Worm (Caenorhabditis elegans) whole organism, L3 larva: ENCODE data around the gene lev-9.

ENCODE experiments used
- R02D3.7 ChIP-seq: fragments of 150-350 bp; optimal IDR thresholded peaks from 2 replicates; lab custom pipeline; 2014; ENCODE audit warnings: missing biosample characterization, missing genetic modification characterization
- aly-2 ChIP-seq: fragments of 150-350 bp; optimal IDR thresholded peaks from 2 replicates; lab custom pipeline; 2014; ENCODE audit warnings: missing biosample characterization, missing genetic modification characterization
- ama-1 ChIP-seq: fragments of 150-350 bp; optimal IDR thresholded peaks from 2 replicates; lab custom pipeline; 2018
- ceh-16 ChIP-seq: sonication (generic microtip); optimal IDR thresholded peaks from 2 replicates; lab custom pipeline; 2017; ENCODE audit warnings: missing biosample characterization, missing genetic modification characterization
- ceh-28 ChIP-seq: fragments of 150-350 bp; optimal IDR thresholded peaks from 2 replicates; lab custom pipeline; 2014; ENCODE audit warnings: missing biosample characterization, missing genetic modification reagents, missing genetic modification characterization
- ceh-82 ChIP-seq: fragments of 150-350 bp; optimal IDR thresholded peaks from 2 replicates; lab custom pipeline; 2014; ENCODE audit warnings: missing biosample characterization, missing genetic modification characterization
- ceh-9 ChIP-seq: sonication (generic microtip); optimal IDR thresholded peaks from 2 replicates; lab custom pipeline; 2018; ENCODE audit warnings: missing biosample characterization, missing genetic modification characterization
- daf-12 ChIP-seq: fragments of 150-350 bp; optimal IDR thresholded peaks from 2 replicates; lab custom pipeline; 2014; ENCODE audit warnings: missing biosample characterization, missing genetic modification reagents, missing genetic modification characterization
- egl-5 ChIP-seq: fragments of 150-350 bp; optimal IDR thresholded peaks from 2 replicates; lab custom pipeline; 2017; ENCODE audit warnings: missing biosample characterization, missing genetic modification reagents, missing genetic modification characterization, inconsistent platforms
- elt-1 ChIP-seq: fragments of 150-350 bp; optimal IDR thresholded peaks from 2 replicates; lab custom pipeline; 2014; ENCODE audit warnings: missing biosample characterization, missing genetic modification characterization
- elt-2 ChIP-seq: sonication (generic microtip); optimal IDR thresholded peaks from 2 replicates; lab custom pipeline; 2016; ENCODE audit warnings: missing genetic modification reagents, mild to moderate bottlenecking, missing genetic modification characterization, missing compliant biosample characterization
- elt-3 ChIP-seq, 3 experiments: fragments of 150-350 bp in 1 of 3; sonication (generic microtip) in 2 of 3; optimal IDR thresholded peaks; 2 replicates in 2 of 3; 4 replicates in 1 of 3; lab custom pipeline; 2014 to 2017; ENCODE audit warnings: missing biosample characterization in 3 of 3, missing genetic modification characterization in 3 of 3
- fkh-10 ChIP-seq: sonication (generic microtip); optimal IDR thresholded peaks from 2 replicates; lab custom pipeline; 2017; ENCODE audit warnings: missing biosample characterization, missing genetic modification reagents, missing genetic modification characterization
- fkh-2 ChIP-seq: fragments of 150-350 bp; optimal IDR thresholded peaks from 2 replicates; lab custom pipeline; 2014; ENCODE audit warnings: missing biosample characterization, missing genetic modification reagents, missing genetic modification characterization
- fos-1 ChIP-seq: fragments of 150-350 bp; optimal IDR thresholded peaks from 2 replicates; lab custom pipeline; 2014; ENCODE audit warnings: missing biosample characterization, missing genetic modification characterization
- hmg-11 ChIP-seq: sonication (generic microtip); optimal IDR thresholded peaks from 2 replicates; lab custom pipeline; 2016; ENCODE audit warnings: missing genetic modification characterization, missing compliant biosample characterization
- lin-39 ChIP-seq: fragments of 150-350 bp; optimal IDR thresholded peaks from 2 replicates; lab custom pipeline; 2018; ENCODE audit warnings: missing biosample characterization, missing genetic modification reagents, missing genetic modification characterization
- lsy-12 ChIP-seq: sonication (generic microtip); optimal IDR thresholded peaks from 2 replicates; lab custom pipeline; 2016; ENCODE audit warnings: mild to moderate bottlenecking, missing genetic modification characterization, missing compliant biosample characterization
- mdl-1 ChIP-seq: fragments of 150-350 bp; optimal IDR thresholded peaks from 2 replicates; lab custom pipeline; 2014; ENCODE audit warnings: missing biosample characterization, missing genetic modification characterization
- mml-1 ChIP-seq: fragments of 150-350 bp; sonication (generic microtip); optimal IDR thresholded peaks from 3 replicates; lab custom pipeline; 2014; ENCODE audit warnings: missing biosample characterization, missing genetic modification characterization
- nfya-1 ChIP-seq: sonication (generic microtip); optimal IDR thresholded peaks from 2 replicates; lab custom pipeline; 2017; ENCODE audit warnings: missing genetic modification characterization, mild to moderate bottlenecking, missing compliant biosample characterization, antibody characterized with exemption, moderate library complexity; ENCODE audit not compliant: insufficient read depth
- nhr-12 ChIP-seq: fragments of 150-350 bp; optimal IDR thresholded peaks from 2 replicates; lab custom pipeline; 2014; ENCODE audit warnings: missing biosample characterization, missing genetic modification characterization
- nhr-23 ChIP-seq: fragments of 150-350 bp; optimal IDR thresholded peaks from 2 replicates; lab custom pipeline; 2014; ENCODE audit warnings: missing biosample characterization, missing genetic modification reagents, missing genetic modification characterization
- nhr-237 ChIP-seq: fragments of 150-350 bp; optimal IDR thresholded peaks from 2 replicates; lab custom pipeline; 2014; ENCODE audit warnings: missing biosample characterization, missing genetic modification characterization
- nhr-25 ChIP-seq: sonication (generic microtip); optimal IDR thresholded peaks from 2 replicates; lab custom pipeline; 2017; ENCODE audit warnings: missing biosample characterization, missing genetic modification characterization
- nhr-28 ChIP-seq: fragments of 150-350 bp; optimal IDR thresholded peaks from 2 replicates; lab custom pipeline; 2014; ENCODE audit warnings: missing biosample characterization, missing genetic modification characterization
- nhr-43 ChIP-seq: sonication (generic microtip); optimal IDR thresholded peaks from 2 replicates; lab custom pipeline; 2016; ENCODE audit warnings: mild to moderate bottlenecking, missing genetic modification characterization, missing compliant biosample characterization; ENCODE audit not compliant: poor library complexity, severe bottlenecking
- nhr-67 ChIP-seq: fragments of 150-350 bp; optimal IDR thresholded peaks from 2 replicates; lab custom pipeline; 2014; ENCODE audit warnings: missing biosample characterization, missing genetic modification characterization
- nhr-76 ChIP-seq: fragments of 150-350 bp; sonication (generic microtip); optimal IDR thresholded peaks from 5 replicates; lab custom pipeline; 2014; ENCODE audit warnings: missing biosample characterization, missing genetic modification characterization
- nhr-77 ChIP-seq: fragments of 150-350 bp; optimal IDR thresholded peaks from 2 replicates; lab custom pipeline; 2014; ENCODE audit warnings: missing biosample characterization, missing genetic modification characterization
- pha-4 ChIP-seq: fragments of 150-350 bp; optimal IDR thresholded peaks from 2 replicates; lab custom pipeline; 2014; ENCODE audit warnings: missing biosample characterization, missing genetic modification reagents, missing genetic modification characterization
- pqm-1 ChIP-seq: fragments of 150-350 bp; optimal IDR thresholded peaks from 2 replicates; lab custom pipeline; 2017; ENCODE audit warnings: missing biosample characterization, missing genetic modification characterization, inconsistent platforms
- sea-2 ChIP-seq: fragments of 150-350 bp; sonication (generic microtip); optimal IDR thresholded peaks from 4 replicates; lab custom pipeline; 2014; ENCODE audit warnings: missing biosample characterization, missing genetic modification reagents, missing genetic modification characterization
- skn-1 ChIP-seq: fragments of 150-350 bp; optimal IDR thresholded peaks from 2 replicates; lab custom pipeline; 2014; ENCODE audit warnings: missing biosample characterization, missing genetic modification characterization
- snpc-4 ChIP-seq: fragments of 150-350 bp; optimal IDR thresholded peaks from 2 replicates; lab custom pipeline; 2014; ENCODE audit warnings: missing biosample characterization, missing genetic modification characterization
- tbx-2 ChIP-seq: sonication (generic microtip); optimal IDR thresholded peaks from 2 replicates; lab custom pipeline; 2016; ENCODE audit warnings: mild to moderate bottlenecking, missing genetic modification characterization, missing compliant biosample characterization
- unc-39 ChIP-seq: sonication (generic microtip); optimal IDR thresholded peaks from 4 replicates; lab custom pipeline; 2017; ENCODE audit warnings: missing biosample characterization, missing genetic modification characterization
- zag-1 ChIP-seq: fragments of 150-350 bp; optimal IDR thresholded peaks from 2 replicates; lab custom pipeline; 2014; ENCODE audit warnings: missing biosample characterization, missing genetic modification characterization
- ztf-11 ChIP-seq: fragments of 150-350 bp; optimal IDR thresholded peaks from 2 replicates; lab custom pipeline; 2014; ENCODE audit warnings: missing biosample characterization, missing genetic modification characterization
- ztf-4 ChIP-seq: fragments of 150-350 bp; optimal IDR thresholded peaks from 2 replicates; lab custom pipeline; 2014; ENCODE audit warnings: missing biosample characterization, missing genetic modification characterization

Gene lev-9

DNA sequence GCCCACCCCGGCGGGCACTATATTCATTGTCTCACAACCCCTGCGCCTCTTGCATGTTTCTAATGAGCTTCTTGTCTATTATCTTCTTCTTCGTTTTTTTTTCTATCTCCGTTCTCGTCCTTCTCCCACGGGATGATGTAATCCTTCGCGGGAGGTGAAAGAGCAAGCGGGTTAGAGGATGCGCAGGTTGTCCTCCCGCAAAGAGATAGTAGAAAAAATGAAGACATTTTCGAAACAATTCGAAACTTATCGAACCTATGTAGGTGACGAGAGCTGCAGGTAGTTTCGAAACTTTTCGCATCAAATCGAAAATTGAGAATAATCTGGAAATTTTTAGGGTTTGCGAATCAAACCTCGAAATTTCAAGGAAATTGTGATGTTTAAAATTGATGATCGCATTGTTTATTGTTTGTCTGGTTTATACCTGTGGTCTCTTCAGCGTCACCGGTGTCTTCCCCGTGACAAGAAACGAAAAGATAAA lies 41.2 kb downstream of the lev-9 start (continued):
- TF ChIP-seq lin-39 (tag; lab: Kevin White, UChicago): no peak
- no peak for TF ChIP-seq nhr-28
- TF ChIP-seq, all 47 proteins: peak for 10

DNA sequence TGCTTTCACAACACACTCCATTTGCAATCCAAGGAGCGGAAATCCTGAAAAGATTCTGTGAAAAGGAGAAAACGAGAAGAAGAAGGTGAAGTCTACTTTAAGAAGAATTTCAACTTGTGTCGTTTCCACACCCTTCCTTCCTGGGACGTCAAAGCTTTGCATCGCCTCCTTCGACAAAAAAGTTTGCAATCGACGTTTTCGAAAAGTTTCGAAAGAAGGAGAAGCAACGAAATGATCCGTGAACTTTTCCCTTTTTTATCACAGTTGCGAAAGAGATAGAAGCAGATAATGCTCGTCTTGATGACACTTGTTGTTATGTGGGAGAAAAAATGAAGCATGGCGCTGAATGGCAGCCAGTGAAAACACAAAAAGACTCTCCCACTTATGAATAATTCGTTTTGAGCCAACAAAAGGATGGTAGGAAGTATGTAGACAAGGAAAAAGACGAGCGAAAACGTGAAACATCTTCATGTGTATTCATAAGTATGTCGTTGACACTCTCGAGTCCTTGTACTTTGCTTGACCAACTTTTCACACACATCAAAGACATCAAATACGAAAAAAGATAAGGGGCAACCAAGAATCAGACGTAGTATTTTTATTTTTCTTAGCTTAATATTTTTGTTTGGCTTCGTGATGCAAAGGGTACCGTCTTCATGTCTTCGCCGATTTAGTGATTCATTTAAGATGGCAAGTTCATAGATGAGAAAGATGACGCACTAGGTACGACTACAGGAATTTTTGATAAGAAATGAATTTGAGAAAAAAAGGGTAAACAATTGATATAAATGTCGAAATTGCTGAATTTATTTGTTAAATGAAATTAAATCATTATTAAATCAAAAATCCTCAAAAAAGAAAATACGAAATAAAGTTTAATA lies 42.5 kb downstream of the lev-9 start:
- TF ChIP-seq unc-39 (tag; lab: Kevin White, UChicago) (no peak), nhr-28 (no peak), pha-4 (tag; lab: Kevin White, UChicago) (no peak), nhr-77 (no peak), nhr-237 (tag; lab: Kevin White, UChicago) (no peak), elt-3 (tag; optimal IDR thresholded peaks at IDR 0.05; lab: Kevin White, UChicago) (no peak), mml-1 (no peak), daf-12 (no peak), lsy-12 (tag; lab: Kevin White, UChicago) (no peak), ztf-4 (tag; lab: Kevin White, UChicago) (no peak), elt-2 (tag; lab: Kevin White, UChicago) (peak; percentile 53), fkh-2 (no peak), fkh-10 (peak; percentile 18), nhr-43 (no peak), R02D3.7 (tag; lab: Kevin White, UChicago) (no peak), nhr-67 (no peak), ceh-82 (tag; lab: Kevin White, UChicago) (no peak), nhr-76 (no peak), hmg-11 (tag; lab: Kevin White, UChicago) (no peak), nhr-12 (tag; lab: Kevin White, UChicago) (no peak), nhr-23 (tag; lab: Kevin White, UChicago) (no peak), mdl-1 (tag; lab: Kevin White, UChicago) (no peak), ceh-9 (no peak), aly-2 (tag; lab: Kevin White, UChicago) (no peak), tbx-2 (no peak), snpc-4 (tag; lab: Kevin White, UChicago) (no peak), ceh-16 (tag; lab: Kevin White, UChicago) (no peak), ztf-11 (tag; lab: Kevin White, UChicago) (no peak), skn-1 (tag; lab: Kevin White, UChicago) (no peak), ceh-28 (tag; lab: Kevin White, UChicago) (no peak), pqm-1 (tag; lab: Kevin White, UChicago) (peak; percentile 32), ama-1 (no peak), nhr-25 (tag; lab: Kevin White, UChicago) (no peak), sea-2 (no peak), nfya-1 (peak; percentile 14), lin-39 (tag; lab: Kevin White, UChicago) (no peak), zag-1 (tag; lab: Kevin White, UChicago) (no peak), egl-5 (tag; lab: Kevin White, UChicago) (peak; percentile 11), elt-1 (tag; lab: Kevin White, UChicago) (no peak), fos-1 (tag; lab: Kevin White, UChicago) (no peak)

DNA sequence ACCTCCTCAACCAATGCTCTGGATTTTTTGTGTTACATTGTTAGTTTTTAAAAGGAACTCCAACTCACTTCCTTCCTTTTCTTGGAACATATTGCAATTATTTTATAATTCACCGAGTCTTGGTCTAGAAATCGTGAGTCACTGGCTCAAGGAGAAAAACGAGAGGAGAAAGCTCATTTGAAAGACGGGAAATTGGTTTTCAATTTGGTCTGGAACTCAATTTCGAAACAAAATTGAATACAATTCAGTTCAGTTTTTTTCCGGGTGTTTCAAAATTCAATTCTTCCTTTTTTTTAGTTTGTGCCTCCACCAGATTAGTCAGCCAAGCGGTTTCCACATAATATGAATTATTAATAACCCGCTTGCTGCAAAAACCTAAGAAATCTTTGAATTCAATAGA lies 43.7 kb downstream of the lev-9 start:
- TF ChIP-seq fkh-10 (peak; percentile 40), elt-3 (tag; optimal IDR thresholded peaks at IDR 0.05; lab: Kevin White, UChicago) (no peak)
